Worm (Caenorhabditis elegans) whole organism, L4 larva: Measurements from ENCODE around the gene alx-1.

Experiments used
- D1046.2 ChIP-seq: fragments of 200-800 bp; sonication (Bioruptor generic); IDR thresholded peaks from 2 replicates; pipeline ENCODE4 v1.3.6; 2022; ENCODE audit warnings: missing genetic modification characterization, missing compliant biosample characterization
- F10B5.3 ChIP-seq: sonication (generic microtip); optimal IDR thresholded peaks from 2 replicates; lab custom pipeline; 2016; ENCODE audit warnings: mild to moderate bottlenecking, missing genetic modification characterization, missing compliant biosample characterization
- F26F4.8 ChIP-seq: fragments of 200-800 bp; sonication (Bioruptor generic); conservative IDR thresholded peaks from 2 replicates; pipeline ENCODE4 v1.3.6; 2022; ENCODE audit warnings: missing genetic modification characterization, missing compliant biosample characterization
- F44E2.7 ChIP-seq: fragments of 200-800 bp; sonication (Bioruptor generic); IDR thresholded peaks from 2 replicates; pipeline ENCODE4 v2.1.2; 2022; ENCODE audit warnings: missing genetic modification characterization, missing compliant biosample characterization
- Y105C5A.15 ChIP-seq: fragments of 200-800 bp; sonication (Bioruptor generic); IDR thresholded peaks from 2 replicates; pipeline ENCODE4 v1.3.6; 2022; ENCODE audit warnings: missing genetic modification characterization, missing compliant biosample characterization
- Y48G9A.11 ChIP-seq: fragments of 200-800 bp; sonication (Bioruptor generic); IDR thresholded peaks from 2 replicates; pipeline ENCODE4 v1.3.6; 2022; ENCODE audit warnings: missing genetic modification reagents, missing genetic modification characterization, missing compliant biosample characterization
- Y75B8A.6 ChIP-seq: fragments of 200-800 bp; sonication (Bioruptor generic); IDR thresholded peaks from 2 replicates; pipeline ENCODE4 v1.3.6; 2022; ENCODE audit warnings: missing genetic modification reagents, missing genetic modification characterization, missing compliant biosample characterization
- ZK337.2 ChIP-seq: fragments of 200-800 bp; sonication (Bioruptor generic); IDR thresholded peaks from 2 replicates; pipeline ENCODE4 v1.3.6; 2022; ENCODE audit warnings: missing genetic modification reagents, missing genetic modification characterization, missing compliant biosample characterization
- ZK546.5 ChIP-seq, 2 experiments: sonication (generic microtip); optimal IDR thresholded peaks; 2 replicates each; lab custom pipeline; 2017; ENCODE audit warnings: missing biosample characterization in 2 of 2, missing genetic modification characterization in 2 of 2
- ceh-20 ChIP-seq: fragments of 200-800 bp; sonication (Bioruptor generic); IDR thresholded peaks from 2 replicates; pipeline ENCODE4 v1.3.6; 2022; ENCODE audit warnings: missing genetic modification reagents, missing genetic modification characterization, missing compliant biosample characterization
- ceh-32 ChIP-seq: sonication (generic microtip); optimal IDR thresholded peaks from 2 replicates; lab custom pipeline; 2016; ENCODE audit warnings: mild to moderate bottlenecking, missing genetic modification characterization, missing compliant biosample characterization; ENCODE audit not compliant: poor library complexity
- ceh-62 ChIP-seq: sonication (generic microtip); optimal IDR thresholded peaks from 2 replicates; lab custom pipeline; 2017; ENCODE audit warnings: missing biosample characterization, missing genetic modification characterization
- ceh-82 ChIP-seq: sonication (generic microtip); optimal IDR thresholded peaks from 2 replicates; lab custom pipeline; 2017; ENCODE audit warnings: missing biosample characterization, missing genetic modification characterization
- ces-1 ChIP-seq: fragments of 150-350 bp; sonication (generic microtip); optimal IDR thresholded peaks from 4 replicates; lab custom pipeline; 2014; ENCODE audit warnings: missing biosample characterization, missing genetic modification reagents, missing genetic modification characterization
- daf-19 ChIP-seq: fragments of 200-800 bp; sonication (Bioruptor generic); conservative IDR thresholded peaks from 2 replicates; pipeline ENCODE4 v1.3.6; 2022; ENCODE audit warnings: missing genetic modification characterization, missing compliant biosample characterization
- daf-8 ChIP-seq: fragments of 200-800 bp; sonication (Bioruptor generic); IDR thresholded peaks from 2 replicates; pipeline ENCODE4 v1.3.6; 2022; ENCODE audit warnings: missing genetic modification characterization, missing compliant biosample characterization
- dve-1 ChIP-seq: sonication (generic microtip); optimal IDR thresholded peaks from 2 replicates; lab custom pipeline; 2017; ENCODE audit warnings: antibody characterized with exemption, mild to moderate bottlenecking, missing genetic modification characterization, missing compliant biosample characterization; ENCODE audit not compliant: insufficient read depth
- egl-27 ChIP-seq: sonication (generic microtip); optimal IDR thresholded peaks from 3 replicates; lab custom pipeline; 2017; ENCODE audit warnings: missing biosample characterization, missing genetic modification reagents, missing genetic modification characterization
- hlh-11 ChIP-seq: fragments of 200-800 bp; sonication (Bioruptor generic); optimal IDR thresholded peaks from 2 replicates; lab custom pipeline; 2018; ENCODE audit warnings: mild to moderate bottlenecking, missing genetic modification characterization, missing compliant biosample characterization
- hlh-30 ChIP-seq: sonication (generic microtip); optimal IDR thresholded peaks from 2 replicates; lab custom pipeline; 2017; ENCODE audit warnings: antibody characterized with exemption, mild to moderate bottlenecking, missing genetic modification characterization, missing compliant biosample characterization; ENCODE audit not compliant: insufficient read depth
- hmg-1.1 ChIP-seq: fragments of 200-800 bp; sonication (Bioruptor generic); IDR thresholded peaks from 2 replicates; pipeline ENCODE4 v1.3.6; 2022; ENCODE audit warnings: missing genetic modification reagents, missing genetic modification characterization, missing compliant biosample characterization
- lin-15B ChIP-seq: fragments of 150-350 bp; sonication (generic microtip); optimal IDR thresholded peaks from 3 replicates; lab custom pipeline; 2014; ENCODE audit warnings: missing biosample characterization, missing genetic modification characterization
- lin-39 ChIP-seq: fragments of 150-350 bp; optimal IDR thresholded peaks from 2 replicates; lab custom pipeline; 2014; ENCODE audit warnings: missing biosample characterization, missing genetic modification reagents, missing genetic modification characterization
- mdl-1 ChIP-seq, 2 experiments: fragments of 150-350 bp in 1 of 2; sonication (generic microtip) in 1 of 2; optimal IDR thresholded peaks; 2 replicates each; lab custom pipeline; 2014 to 2017; ENCODE audit warnings: missing biosample characterization in 2 of 2, missing genetic modification characterization in 2 of 2
- mdt-29 ChIP-seq: fragments of 200-800 bp; sonication (Bioruptor generic); IDR thresholded peaks from 2 replicates; pipeline ENCODE4 v1.3.6; 2022; ENCODE audit warnings: missing genetic modification reagents, missing genetic modification characterization, missing compliant biosample characterization
- mep-1 ChIP-seq: fragments of 150-350 bp; sonication (generic microtip); optimal IDR thresholded peaks from 3 replicates; lab custom pipeline; 2014; ENCODE audit warnings: missing biosample characterization, missing genetic modification characterization
- mes-2 ChIP-seq: sonication (generic microtip); optimal IDR thresholded peaks from 2 replicates; lab custom pipeline; 2016; ENCODE audit warnings: missing genotype, mild to moderate bottlenecking, missing genetic modification characterization, missing compliant biosample characterization; ENCODE audit not compliant: poor library complexity, severe bottlenecking
- mxl-2 ChIP-seq: fragments of 200-800 bp; sonication (Bioruptor generic); conservative IDR thresholded peaks from 2 replicates; pipeline ENCODE4 v1.3.6; 2022; ENCODE audit warnings: missing genetic modification reagents, missing genetic modification characterization, missing compliant biosample characterization
- nhr-11 ChIP-seq: fragments of 150-350 bp; optimal IDR thresholded peaks from 2 replicates; lab custom pipeline; 2014; ENCODE audit warnings: missing biosample characterization, missing genetic modification characterization
- nhr-237 ChIP-seq: sonication (generic microtip); optimal IDR thresholded peaks from 2 replicates; lab custom pipeline; 2017; ENCODE audit warnings: missing biosample characterization, missing genetic modification characterization
- nhr-28 ChIP-seq: fragments of 150-350 bp; optimal IDR thresholded peaks from 2 replicates; lab custom pipeline; 2014; ENCODE audit warnings: missing biosample characterization, missing genetic modification characterization
- nhr-76 ChIP-seq: fragments of 150-350 bp; optimal IDR thresholded peaks from 2 replicates; lab custom pipeline; 2014; ENCODE audit warnings: missing biosample characterization, missing genetic modification characterization
- nhr-77 ChIP-seq: fragments of 150-350 bp; optimal IDR thresholded peaks from 2 replicates; lab custom pipeline; 2014; ENCODE audit warnings: missing biosample characterization, missing genetic modification characterization
- php-3 ChIP-seq: fragments of 200-800 bp; sonication (Bioruptor generic); IDR thresholded peaks from 2 replicates; pipeline ENCODE4 v1.3.6; 2022; ENCODE audit warnings: missing genetic modification reagents, missing genetic modification characterization, missing compliant biosample characterization
- pqm-1 ChIP-seq: sonication (generic microtip); optimal IDR thresholded peaks from 2 replicates; lab custom pipeline; 2017; ENCODE audit warnings: missing biosample characterization, missing genetic modification characterization
- rbr-2 ChIP-seq: sonication (generic microtip); optimal IDR thresholded peaks from 2 replicates; lab custom pipeline; 2016; ENCODE audit warnings: missing genotype, missing genetic modification characterization, missing compliant biosample characterization
- sdz-12 ChIP-seq: fragments of 200-800 bp; sonication (Bioruptor generic); optimal IDR thresholded peaks from 2 replicates; lab custom pipeline; 2018; ENCODE audit warnings: mild to moderate bottlenecking, missing genetic modification characterization, missing compliant biosample characterization
- snpc-1.2 ChIP-seq: fragments of 200-800 bp; sonication (Bioruptor generic); IDR thresholded peaks from 2 replicates; pipeline ENCODE4 v1.3.6; 2022; ENCODE audit warnings: missing genetic modification reagents, missing genetic modification characterization, missing compliant biosample characterization
- snpc-4 ChIP-seq: fragments of 150-350 bp; optimal IDR thresholded peaks from 2 replicates; lab custom pipeline; 2014; ENCODE audit warnings: missing biosample characterization, missing genetic modification characterization
- spr-1 ChIP-seq: sonication (generic microtip); optimal IDR thresholded peaks from 2 replicates; lab custom pipeline; 2016; ENCODE audit warnings: mild to moderate bottlenecking, missing genetic modification characterization, missing compliant biosample characterization
- spr-3 ChIP-seq: fragments of 200-800 bp; sonication (Bioruptor generic); optimal IDR thresholded peaks from 2 replicates; lab custom pipeline; 2018; ENCODE audit warnings: mild to moderate bottlenecking, missing genetic modification characterization, missing compliant biosample characterization
- tra-1 ChIP-seq: fragments of 200-800 bp; sonication (Bioruptor generic); IDR thresholded peaks from 2 replicates; pipeline ENCODE4 v1.3.6; 2022; ENCODE audit warnings: missing genetic modification reagents, missing genetic modification characterization, missing compliant biosample characterization
- unc-39 ChIP-seq: sonication (generic microtip); optimal IDR thresholded peaks from 2 replicates; lab custom pipeline; 2017; ENCODE audit warnings: missing biosample characterization, missing genetic modification characterization
- unc-62 ChIP-seq, 3 experiments: fragments of 150-350 bp in 1 of 3; sonication (generic microtip); optimal IDR thresholded peaks in 2 of 3; peaks in 1 of 3; 1 replicate in 1 of 3; 2 replicates in 2 of 3; lab custom pipeline; 2014 to 2017; ENCODE audit warnings: missing biosample characterization in 3 of 3, missing genetic modification characterization in 3 of 3, missing genetic modification reagents in 3 of 3, missing genotype in 1 of 3
- vab-7 ChIP-seq: fragments of 200-800 bp; sonication (Bioruptor generic); IDR thresholded peaks from 2 replicates; pipeline ENCODE4 v1.3.6; 2022; ENCODE audit warnings: missing genetic modification reagents, missing genetic modification characterization, missing compliant biosample characterization
- zip-11 ChIP-seq: fragments of 200-800 bp; sonication (Bioruptor generic); IDR thresholded peaks from 2 replicates; pipeline ENCODE4 v1.3.6; 2022; ENCODE audit warnings: missing genetic modification characterization, missing compliant biosample characterization
- zip-2 ChIP-seq: fragments of 150-350 bp; optimal IDR thresholded peaks from 2 replicates; lab custom pipeline; 2014; ENCODE audit warnings: missing biosample characterization, missing genetic modification characterization

Gene alx-1

ce11 chrIII:9913722-9914121 is 43.4 kb upstream of the alx-1 start, which contains the start of gene cbp-3 (continued):
- no peak for TF ChIP-seq ceh-20 (GFP tag; lab: Robert Waterston, UW)
- no peak for TF ChIP-seq Y105C5A.15 (GFP tag; lab: Robert Waterston, UW)
- TF ChIP-seq zip-11: no peak
- no peak for TF ChIP-seq ces-1 (GFP tag; lab: Kevin White, UChicago)
- TF ChIP-seq ceh-32 (tag; lab: Kevin White, UChicago): no peak
- TF ChIP-seq Y75B8A.6: no peak
- no peak for TF ChIP-seq egl-27 (tag; lab: Kevin White, UChicago)
- TF ChIP-seq sdz-12 (GFP tag; lab: Kevin White, UChicago): no peak
- TF ChIP-seq spr-3 (GFP tag; lab: Kevin White, UChicago): no peak
- peak; percentile 75 for TF ChIP-seq dve-1 (tag; lab: Kevin White, UChicago)
- TF ChIP-seq Y48G9A.11 (GFP tag; lab: Robert Waterston, UW): no peak
- TF ChIP-seq lin-39 (tag; lab: Kevin White, UChicago): no peak
- TF ChIP-seq nhr-76 (tag; lab: Kevin White, UChicago): no peak
- TF ChIP-seq mep-1 (tag; lab: Kevin White, UChicago): no peak
- no peak for TF ChIP-seq vab-7 (GFP tag; lab: Robert Waterston, UW)
- TF ChIP-seq pqm-1 (tag; lab: Kevin White, UChicago): peak; percentile 94
- no peak for TF ChIP-seq F10B5.3
- TF ChIP-seq, all 104 proteins: peak for 13

- TF ChIP-seq php-3 (GFP tag; lab: Robert Waterston, UW): no peak
- no peak for TF ChIP-seq ceh-20 (GFP tag; lab: Robert Waterston, UW)
- TF ChIP-seq spr-1: no peak
- no peak for TF ChIP-seq tra-1
- TF ChIP-seq snpc-4 (tag; lab: Kevin White, UChicago): no peak
Observed at ce11 chrIII:9920764-9921163, 36.4 kb upstream of the alx-1 start, which contains the start of gene F40F12.3. Gene F40F12.3, minus strand, starts transcription at chrIII:9920864.

ce11 chrIII:9922310-9922709 is 34.8 kb upstream of the alx-1 start:
- TF ChIP-seq ZK337.2 (GFP tag; lab: Robert Waterston, UW): no peak
- TF ChIP-seq nhr-11 (tag; lab: Kevin White, UChicago): no peak
- no peak for TF ChIP-seq mdl-1 (tag; optimal IDR thresholded peaks at IDR 0.05; lab: Kevin White, UChicago)
- TF ChIP-seq lin-15B (tag; lab: Kevin White, UChicago): no peak
- no peak for TF ChIP-seq mep-1 (tag; lab: Kevin White, UChicago)
- no peak for TF ChIP-seq daf-8 (GFP tag; lab: Robert Waterston, UW)
- no peak for TF ChIP-seq F26F4.8 (GFP tag; lab: Robert Waterston, UW)
- no peak for TF ChIP-seq F10B5.3
- TF ChIP-seq daf-19: no peak
- TF ChIP-seq F44E2.7 (GFP tag; lab: Robert Waterston, UW): no peak
- TF ChIP-seq mdt-29 (GFP tag; lab: Robert Waterston, UW): no peak
- no peak for TF ChIP-seq spr-1
- no peak for TF ChIP-seq lin-39 (tag; lab: Kevin White, UChicago)
- no peak for TF ChIP-seq snpc-1.2 (GFP tag; lab: Robert Waterston, UW)
- no peak for TF ChIP-seq hmg-1.1 (GFP tag; lab: Robert Waterston, UW)
- TF ChIP-seq D1046.2 (GFP tag; lab: Robert Waterston, UW): no peak
- TF ChIP-seq mxl-2 (GFP tag; lab: Robert Waterston, UW): no peak
- peak; percentile 11 for TF ChIP-seq hlh-11 (tag; lab: Kevin White, UChicago)
- no peak for TF ChIP-seq nhr-237 (tag; lab: Kevin White, UChicago)
- TF ChIP-seq nhr-28 (tag; lab: Kevin White, UChicago): peak; percentile 56
- peak; percentile 9 for TF ChIP-seq pqm-1 (tag; lab: Kevin White, UChicago)
- no peak for TF ChIP-seq ZK546.5 (tag; optimal IDR thresholded peaks at IDR 0.05; lab: Kevin White, UChicago)
- TF ChIP-seq ceh-62: no peak
- TF ChIP-seq zip-2: no peak
- peak; percentile 38 for TF ChIP-seq dve-1 (tag; lab: Kevin White, UChicago)
- no peak for TF ChIP-seq ceh-82
- TF ChIP-seq tra-1: no peak
- no peak for TF ChIP-seq rbr-2 (tag; lab: Kevin White, UChicago)
- TF ChIP-seq ceh-20 (GFP tag; lab: Robert Waterston, UW): no peak
- TF ChIP-seq unc-39 (tag; lab: Kevin White, UChicago): no peak
- TF ChIP-seq nhr-77: peak; percentile 11
- peak; percentile 16 for TF ChIP-seq hlh-30
- TF ChIP-seq php-3 (GFP tag; lab: Robert Waterston, UW): no peak
- no peak for TF ChIP-seq mes-2 (tag; lab: Kevin White, UChicago)
- no peak for TF ChIP-seq snpc-4 (tag; lab: Kevin White, UChicago)
- TF ChIP-seq unc-62 (GFP tag; optimal IDR thresholded peaks at IDR 0.05 in 1 of 2; lab: Kevin White, UChicago): no peak
- no peak for TF ChIP-seq unc-62 (tag; optimal IDR thresholded peaks at IDR 0.05; lab: Kevin White, UChicago)
